Fruit fly (Drosophila melanogaster): Measurements from ENCODE around the gene CG44270.
A peak's percentile ranks its signal among the peaks of the same experiment; 100 is the strongest.

CG44270 gene

DNA sequence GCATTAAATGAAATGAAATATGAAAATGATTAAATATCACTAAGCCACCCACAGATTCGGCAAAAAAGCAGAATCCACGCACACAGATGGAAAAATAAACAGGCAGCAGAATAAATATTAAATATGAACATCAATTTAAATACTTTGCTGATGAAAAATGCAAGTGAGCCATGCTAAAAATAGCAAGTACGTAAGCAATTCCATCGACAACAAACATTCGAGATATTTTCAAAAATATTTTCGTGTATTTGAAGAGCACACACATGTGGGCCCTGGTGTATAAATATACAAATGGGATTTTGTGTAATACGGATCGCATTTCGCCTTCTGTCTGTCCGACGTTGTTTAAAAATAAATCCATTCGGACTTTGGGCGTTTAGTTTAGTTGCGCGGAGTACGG lies 43.1 kb upstream of the CG44270 start:
- TF ChIP-seq Abd-B (GFP tag; optimal IDR thresholded peaks at IDR 0.05) = no peak
- no peak for TF ChIP-seq CG32264 (GFP tag; optimal IDR thresholded peaks at IDR 0.05)
- TF ChIP-seq jim (GFP tag; optimal IDR thresholded peaks at IDR 0.05) = no peak
- TF ChIP-seq Dfd (GFP tag; optimal IDR thresholded peaks at IDR 0.05) = no peak
- no peak for TF ChIP-seq Jra (GFP tag; optimal IDR thresholded peaks at IDR 0.05)
- TF ChIP-seq Hr83 (GFP tag; optimal IDR thresholded peaks at IDR 0.05; ENCODE audit: poor library complexity, severe bottlenecking) = no peak
- TF ChIP-seq pan (optimal IDR thresholded peaks at IDR 0.05) = no peak
- TF ChIP-seq dsf (GFP tag; optimal IDR thresholded peaks at IDR 0.05; ENCODE audit: borderline replicate concordance) = no peak
- no peak for TF ChIP-seq dmrt93B (GFP tag; optimal IDR thresholded peaks at IDR 0.05)
- TF ChIP-seq foxo (GFP tag; optimal IDR thresholded peaks at IDR 0.05) = no peak
- TF ChIP-seq Sp1 (GFP tag; optimal IDR thresholded peaks at IDR 0.05) = no peak
- no peak for TF ChIP-seq HLH106 (tag; optimal IDR thresholded peaks at IDR 0.05)
- no peak for TF ChIP-seq Hr78 (GFP tag; optimal IDR thresholded peaks at IDR 0.05)

DNA sequence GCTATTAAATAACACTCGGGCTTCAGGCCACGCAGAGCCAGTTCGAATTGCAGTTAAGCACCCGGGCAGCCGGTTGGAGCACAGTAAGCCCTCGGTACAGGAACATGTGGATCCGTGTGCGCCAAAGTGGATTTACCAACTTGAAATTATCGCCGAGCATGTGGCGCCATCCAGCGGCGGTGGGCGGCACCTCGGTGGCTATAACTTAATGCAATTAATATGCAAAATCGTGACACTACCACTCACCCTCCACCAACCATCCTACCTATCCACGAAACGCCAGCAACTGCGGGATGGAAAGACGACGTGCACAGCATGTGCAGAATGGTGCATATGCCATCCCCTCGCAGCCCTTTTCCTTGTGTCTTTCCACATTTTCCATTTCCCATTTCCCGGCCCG lies 42.7 kb upstream of the CG44270 start:
- TF ChIP-seq fru (GFP tag; optimal IDR thresholded peaks at IDR 0.05) (no peak), woc (GFP tag; optimal IDR thresholded peaks at IDR 0.05) (no peak), CrebA (GFP tag; optimal IDR thresholded peaks at IDR 0.05; ENCODE audit: borderline replicate concordance) (no peak)

DNA sequence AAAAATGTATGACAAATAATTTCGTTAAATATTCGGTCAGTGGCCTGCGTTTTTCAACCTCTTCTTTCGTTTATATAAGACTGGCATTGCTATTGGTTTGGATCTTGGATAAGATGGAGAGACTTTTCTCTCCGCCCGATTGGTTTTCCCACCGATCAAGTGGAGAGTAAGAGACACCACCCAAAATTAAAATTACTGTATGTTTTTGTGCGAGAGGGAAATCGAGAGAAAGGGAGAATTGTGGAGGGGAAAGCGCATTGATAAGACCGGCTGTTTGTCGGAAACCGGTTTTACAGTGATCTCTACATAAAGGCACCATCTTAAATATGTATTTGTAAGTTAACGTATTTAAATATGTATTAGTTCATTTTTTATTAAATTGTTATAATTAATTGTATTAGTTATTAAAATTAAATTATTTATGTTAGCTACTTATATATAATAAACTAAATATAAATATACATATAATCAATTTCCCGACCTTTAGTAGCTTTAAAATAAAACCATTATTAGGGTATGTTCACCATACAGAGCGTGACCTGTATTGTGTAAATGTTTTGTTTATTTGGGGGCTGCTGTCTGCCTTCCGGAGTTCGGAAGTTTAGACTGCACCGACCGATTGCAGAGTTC lies 36.3 kb upstream of the CG44270 start, which contains the start of gene CG34007:
Gene CG34007 (plus strand): TSS at position 608 of the 630 bp plus-strand sequence.
- peak; percentile 10 for TF ChIP-seq rgr (GFP tag; optimal IDR thresholded peaks at IDR 0.05)
- peak; percentile 88 for TF ChIP-seq Sp1 (GFP tag; optimal IDR thresholded peaks at IDR 0.05)
- TF ChIP-seq foxo (GFP tag; optimal IDR thresholded peaks at IDR 0.05) = peak in 1 of 2 experiments; percentile 45
- no peak for TF ChIP-seq br (GFP tag; optimal IDR thresholded peaks at IDR 0.05)
- TF ChIP-seq Rel (GFP tag; optimal IDR thresholded peaks at IDR 0.05) = no peak
- TF ChIP-seq Rel (tag; optimal IDR thresholded peaks at IDR 0.05) = peak; percentile 5
- peak; percentile 73 for TF ChIP-seq HLH106 (tag; optimal IDR thresholded peaks at IDR 0.05)
- peak; percentile 40 for TF ChIP-seq OdsH (GFP tag; optimal IDR thresholded peaks at IDR 0.05)
- no peak for TF ChIP-seq Hr83 (GFP tag; optimal IDR thresholded peaks at IDR 0.05; ENCODE audit: poor library complexity, severe bottlenecking)
- peak; percentile 50 for TF ChIP-seq dmrt93B (GFP tag; optimal IDR thresholded peaks at IDR 0.05)
- TF ChIP-seq fru (GFP tag; optimal IDR thresholded peaks at IDR 0.05) = peak; percentile 0
- TF ChIP-seq psq (GFP tag; optimal IDR thresholded peaks at IDR 0.05) = peak; percentile 48
- TF ChIP-seq Myc (optimal IDR thresholded peaks at IDR 0.05) = no peak
- TF ChIP-seq h (GFP tag; optimal IDR thresholded peaks at IDR 0.05) = no peak

DNA sequence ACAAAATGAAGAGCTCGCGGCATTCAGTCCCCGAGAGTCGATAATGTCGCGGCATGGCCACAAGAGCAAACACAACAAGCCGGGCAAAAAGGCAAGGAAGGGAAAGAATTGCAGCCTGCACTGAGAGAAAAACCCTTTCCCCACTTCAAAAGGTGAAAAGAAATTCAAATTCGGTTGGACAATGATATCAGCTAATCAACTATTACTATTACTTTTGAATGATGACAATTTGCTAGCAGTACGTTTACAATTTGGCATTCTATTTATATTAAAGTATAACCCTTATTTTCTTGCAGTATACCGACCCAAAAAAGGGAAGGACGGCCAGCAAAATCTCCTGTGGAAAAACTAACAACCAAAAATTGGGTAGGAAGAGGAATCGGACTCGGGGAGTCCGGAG lies 3.8 kb upstream of the CG44270 start:
- TF ChIP-seq Dif (GFP tag; optimal IDR thresholded peaks at IDR 0.05; ENCODE audit: partially characterized antibody) (no peak), Myc (optimal IDR thresholded peaks at IDR 0.05) (no peak), usp (GFP tag; optimal IDR thresholded peaks at IDR 0.05) (no peak), sage (GFP tag; optimal IDR thresholded peaks at IDR 0.05) (no peak), sv (GFP tag; optimal IDR thresholded peaks at IDR 0.05) (no peak), foxo (GFP tag; optimal IDR thresholded peaks at IDR 0.05) (no peak), Vsx2 (GFP tag; optimal IDR thresholded peaks at IDR 0.05; ENCODE audit: partially characterized antibody) (no peak), Hr78 (GFP tag; optimal IDR thresholded peaks at IDR 0.05) (no peak), brk (GFP tag; optimal IDR thresholded peaks at IDR 0.05) (no peak), GATAd (GFP tag; optimal IDR thresholded peaks at IDR 0.05) (no peak), Rel (GFP tag; optimal IDR thresholded peaks at IDR 0.05) (no peak), Rel (tag; optimal IDR thresholded peaks at IDR 0.05) (no peak), CG32264 (GFP tag; optimal IDR thresholded peaks at IDR 0.05) (no peak), br (GFP tag; optimal IDR thresholded peaks at IDR 0.05) (no peak), tai (GFP tag; optimal IDR thresholded peaks at IDR 0.05) (no peak), lola (GFP tag; optimal IDR thresholded peaks at IDR 0.05) (no peak), dl (GFP tag; optimal IDR thresholded peaks at IDR 0.05; ENCODE audit: insufficient read depth in 1 of 2, partially characterized antibody in 2 of 2) (no peak), rgr (GFP tag; optimal IDR thresholded peaks at IDR 0.05) (no peak)

Data from whole organism, wandering third instar larva.